Fruit fly (Drosophila melanogaster): ENCODE data around the gene Trc8.
A peak's percentile ranks its signal among the peaks of the same experiment; 100 is the strongest.

The Trc8 gene

DNA sequence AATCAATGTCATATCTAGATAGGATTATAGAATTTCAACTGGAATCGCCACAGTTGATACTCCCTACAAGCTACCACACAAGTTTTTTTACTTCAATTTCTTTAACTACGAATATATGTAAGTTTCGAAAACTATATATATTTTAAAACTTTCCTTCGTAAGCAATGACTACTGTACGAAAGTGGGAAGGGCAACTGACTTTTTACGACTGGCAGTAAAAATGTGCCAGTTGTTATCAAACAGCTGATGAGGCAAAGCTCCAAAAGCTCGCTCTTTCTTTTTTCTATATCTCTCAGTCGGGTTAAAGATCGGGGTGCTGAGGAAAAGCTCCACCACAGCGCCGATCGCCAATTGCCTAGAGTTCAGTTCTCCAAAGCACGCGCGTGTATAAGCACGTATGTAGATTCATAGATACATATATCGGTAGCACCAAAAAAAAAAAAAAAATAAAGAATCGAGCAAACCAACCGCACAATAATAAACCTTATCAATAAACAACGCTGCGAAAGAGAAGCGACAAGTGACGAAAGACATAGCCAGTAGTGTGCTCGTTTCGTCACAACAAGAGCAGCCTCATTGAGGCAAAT is 24.6 kb downstream of the Trc8 start (continued):
- TF ChIP-seq dimm (GFP tag; IDR thresholded peaks at IDR 0.05) = no peak
- TF ChIP-seq dmrt11E (tag; optimal IDR thresholded peaks at IDR 0.05) = no peak
- no peak for TF ChIP-seq jigr1 (GFP tag; IDR thresholded peaks at IDR 0.05)
- no peak for TF ChIP-seq CG7987 (GFP tag; optimal IDR thresholded peaks at IDR 0.05)
- TF ChIP-seq tio (GFP tag; optimal IDR thresholded peaks at IDR 0.05) = no peak
- peak; percentile 28 for TF ChIP-seq CG8359 (GFP tag; optimal IDR thresholded peaks at IDR 0.05; ENCODE audit: borderline replicate concordance)
- peak; percentile 30; the same call in 1 of the 2 replicates for TF ChIP-seq Doc2 (GFP tag; IDR thresholded peaks at IDR 0.05)
- peak; percentile 66 for TF ChIP-seq sob (GFP tag; IDR thresholded peaks at IDR 0.05)
- TF ChIP-seq Jarid2 (GFP tag; optimal IDR thresholded peaks at IDR 0.05) = peak; percentile 76
- peak; percentile 94 for TF ChIP-seq grau (tag; optimal IDR thresholded peaks at IDR 0.05)
- peak; percentile 77 for TF ChIP-seq sug (tag; optimal IDR thresholded peaks at IDR 0.05)
- peak; percentile 52; the same call in 2 of the 3 replicates for TF ChIP-seq B-H1 (GFP tag; IDR thresholded peaks at IDR 0.05)
- no peak for TF ChIP-seq Hr39 (optimal IDR thresholded peaks at IDR 0.05)
- TF ChIP-seq CG2120 (GFP tag; optimal IDR thresholded peaks at IDR 0.05) = peak; percentile 74
- peak; percentile 5 for TF ChIP-seq pfk (GFP tag; optimal IDR thresholded peaks at IDR 0.05)
- TF ChIP-seq CG6254 (GFP tag; optimal IDR thresholded peaks at IDR 0.05) = peak; percentile 23
- no peak for TF ChIP-seq Camta (GFP tag; optimal IDR thresholded peaks at IDR 0.05)
- TF ChIP-seq CG18262 (tag; optimal IDR thresholded peaks at IDR 0.05) = peak; percentile 66
- TF ChIP-seq sima (GFP tag; optimal IDR thresholded peaks at IDR 0.05) = no peak
- no peak for TF ChIP-seq pan (optimal IDR thresholded peaks at IDR 0.05)
- TF ChIP-seq pan (GFP tag; optimal IDR thresholded peaks at IDR 0.05 in 1 of 2, IDR thresholded peaks at IDR 0.05 in 1 of 2) = peak in 1 of 2 experiments; percentile 78
- no peak for TF ChIP-seq ab (GFP tag; optimal IDR thresholded peaks at IDR 0.05)
- TF ChIP-seq CG4360 (GFP tag; IDR thresholded peaks at IDR 0.05) = no peak
- TF ChIP-seq dpn (GFP tag; optimal IDR thresholded peaks at IDR 0.05) = peak; percentile 31 to 39
- TF ChIP-seq en (GFP tag; optimal IDR thresholded peaks at IDR 0.05) = no peak
- TF ChIP-seq Elba2 (GFP tag; optimal IDR thresholded peaks at IDR 0.05) = no peak
- no peak for TF ChIP-seq CG10462 (GFP tag; optimal IDR thresholded peaks at IDR 0.05)
- peak; percentile 47 for TF ChIP-seq CG6813 (GFP tag; optimal IDR thresholded peaks at IDR 0.05)
- TF ChIP-seq CG3065 (GFP tag; optimal IDR thresholded peaks at IDR 0.05) = no peak
- TF ChIP-seq usp (GFP tag; optimal IDR thresholded peaks at IDR 0.05) = no peak
- no peak for TF ChIP-seq luna (GFP tag; optimal IDR thresholded peaks at IDR 0.05)
- peak; percentile 43 for TF ChIP-seq CG11723 (GFP tag; optimal IDR thresholded peaks at IDR 0.05)
- TF ChIP-seq jumu (GFP tag; optimal IDR thresholded peaks at IDR 0.05) = peak; percentile 8
- peak; percentile 68 for TF ChIP-seq CG4730 (GFP tag; IDR thresholded peaks at IDR 0.05)
- TF ChIP-seq CG10431 (GFP tag; optimal IDR thresholded peaks at IDR 0.05) = no peak
- TF ChIP-seq oc (tag; optimal IDR thresholded peaks at IDR 0.05) = peak; percentile 6
- TF ChIP-seq CG8281 (tag; optimal IDR thresholded peaks at IDR 0.05) = peak; percentile 12
- TF ChIP-seq row (GFP tag; IDR thresholded peaks at IDR 0.05) = peak; percentile 79
- peak; percentile 18 for TF ChIP-seq Ets97D (GFP tag; optimal IDR thresholded peaks at IDR 0.05)
- TF ChIP-seq CG8089 (GFP tag; optimal IDR thresholded peaks at IDR 0.05) = no peak
- peak; percentile 61 for TF ChIP-seq sd (tag; optimal IDR thresholded peaks at IDR 0.05)
- peak; percentile 64 for TF ChIP-seq CG9932 (GFP tag; IDR thresholded peaks at IDR 0.05)
- TF ChIP-seq tin (GFP tag; optimal IDR thresholded peaks at IDR 0.05) = peak; percentile 4
- peak; percentile 52 for TF ChIP-seq B-H2 (GFP tag; optimal IDR thresholded peaks at IDR 0.05)
- peak in 1 of 2 experiments; percentile 48 for TF ChIP-seq bsh (GFP tag; optimal IDR thresholded peaks at IDR 0.05)
- TF ChIP-seq CG1647 (GFP tag; optimal IDR thresholded peaks at IDR 0.05) = no peak
- TF ChIP-seq CG16813 (GFP tag; IDR thresholded peaks at IDR 0.05; ENCODE audit: partially characterized antibody) = 0 out of 3 replicates have a peak, but pooled peaks have one; percentile 8
- TF ChIP-seq Oaz (GFP tag; IDR thresholded peaks at IDR 0.05) = peak; percentile 59; the same call in 1 of the 2 replicates
- peak; percentile 88 for TF ChIP-seq ci (GFP tag; IDR thresholded peaks at IDR 0.05)
- TF ChIP-seq cato (GFP tag; optimal IDR thresholded peaks at IDR 0.05; ENCODE audit: borderline replicate concordance) = no peak
- TF ChIP-seq CG2129 (GFP tag; IDR thresholded peaks at IDR 0.05; ENCODE audit: partially characterized antibody) = no peak
